Worm (Caenorhabditis elegans) whole organism, L4 larva: ENCODE data around the gene srh-20.
A peak's percentile ranks its signal among the peaks of the same experiment; 100 is the strongest.

Source experiments
- F10B5.3 ChIP-seq: sonication (generic microtip); optimal IDR thresholded peaks from 2 replicates; lab custom pipeline; 2016; ENCODE audit warnings: mild to moderate bottlenecking, missing genetic modification characterization, missing compliant biosample characterization
- F26F4.8 ChIP-seq: fragments of 200-800 bp; sonication (Bioruptor generic); conservative IDR thresholded peaks from 2 replicates; pipeline ENCODE4 v1.3.6; 2022; ENCODE audit warnings: missing genetic modification characterization, missing compliant biosample characterization
- F49E8.2 ChIP-seq: sonication (generic microtip); optimal IDR thresholded peaks from 2 replicates; lab custom pipeline; 2016; ENCODE audit warnings: missing compliant biosample characterization, mild to moderate bottlenecking, missing genetic modification characterization, borderline replicate concordance
- Y105C5A.15 ChIP-seq: fragments of 200-800 bp; sonication (Bioruptor generic); IDR thresholded peaks from 2 replicates; pipeline ENCODE4 v1.3.6; 2022; ENCODE audit warnings: missing genetic modification characterization, missing compliant biosample characterization
- Y48G9A.11 ChIP-seq: fragments of 200-800 bp; sonication (Bioruptor generic); IDR thresholded peaks from 2 replicates; pipeline ENCODE4 v1.3.6; 2022; ENCODE audit warnings: missing genetic modification reagents, missing genetic modification characterization, missing compliant biosample characterization
- ama-1 ChIP-seq: fragments of 150-350 bp; optimal IDR thresholded peaks from 2 replicates; lab custom pipeline; 2014; ENCODE audit warnings: inconsistent platforms, mixed read lengths
- attf-4 ChIP-seq: sonication (generic microtip); optimal IDR thresholded peaks from 3 replicates; lab custom pipeline; 2017; ENCODE audit warnings: missing biosample characterization, missing genetic modification characterization
- ceh-28 ChIP-seq: fragments of 150-350 bp; optimal IDR thresholded peaks from 2 replicates; lab custom pipeline; 2014; ENCODE audit warnings: missing biosample characterization, missing genetic modification reagents, missing genetic modification characterization
- ceh-44 ChIP-seq: fragments of 200-800 bp; sonication (Bioruptor generic); IDR thresholded peaks from 2 replicates; pipeline ENCODE4 v1.3.6; 2022; ENCODE audit warnings: missing genetic modification reagents, missing genetic modification characterization, missing compliant biosample characterization
- ceh-82 ChIP-seq: sonication (generic microtip); optimal IDR thresholded peaks from 2 replicates; lab custom pipeline; 2017; ENCODE audit warnings: missing biosample characterization, missing genetic modification characterization
- cey-2 ChIP-seq: sonication (generic microtip); optimal IDR thresholded peaks from 3 replicates; lab custom pipeline; 2017; ENCODE audit warnings: missing genetic modification characterization, mild to moderate bottlenecking, missing compliant biosample characterization, antibody characterized with exemption, borderline replicate concordance; ENCODE audit not compliant: insufficient read depth
- ctbp-1 ChIP-seq: fragments of 200-800 bp; sonication (Bioruptor generic); IDR thresholded peaks from 2 replicates; pipeline ENCODE4 v1.3.6; 2022; ENCODE audit warnings: missing genetic modification reagents, missing genetic modification characterization, missing compliant biosample characterization
- daf-12 ChIP-seq: fragments of 150-350 bp; optimal IDR thresholded peaks from 2 replicates; lab custom pipeline; 2014; ENCODE audit warnings: missing biosample characterization, missing genetic modification reagents, missing genetic modification characterization
- daf-16 ChIP-seq, 3 experiments: sonication (generic microtip); optimal IDR thresholded peaks; 2 replicates each; lab custom pipeline; 2016 to 2017; ENCODE audit warnings: missing genetic modification characterization in 3 of 3, missing genetic modification reagents in 3 of 3, mild to moderate bottlenecking in 2 of 3, missing compliant biosample characterization in 2 of 3, missing biosample characterization in 1 of 3, moderate library complexity in 1 of 3
- dmd-6 ChIP-seq: fragments of 200-800 bp; sonication (Bioruptor generic); IDR thresholded peaks from 2 replicates; pipeline ENCODE4 v1.3.6; 2022; ENCODE audit warnings: missing genetic modification reagents, missing genetic modification characterization, missing compliant biosample characterization
- dmd-8 ChIP-seq: fragments of 200-800 bp; sonication (Bioruptor generic); IDR thresholded peaks from 2 replicates; pipeline ENCODE4 v1.3.6; 2022; ENCODE audit warnings: missing genetic modification characterization, missing compliant biosample characterization
- dve-1 ChIP-seq: sonication (generic microtip); optimal IDR thresholded peaks from 2 replicates; lab custom pipeline; 2017; ENCODE audit warnings: antibody characterized with exemption, mild to moderate bottlenecking, missing genetic modification characterization, missing compliant biosample characterization; ENCODE audit not compliant: insufficient read depth
- egl-43 ChIP-seq: fragments of 200-800 bp; sonication (Bioruptor generic); IDR thresholded peaks from 2 replicates; pipeline ENCODE4 v1.3.6; 2022; ENCODE audit warnings: missing genetic modification reagents, missing genetic modification characterization, missing compliant biosample characterization
- fos-1 ChIP-seq: fragments of 150-350 bp; optimal IDR thresholded peaks from 2 replicates; lab custom pipeline; 2014; ENCODE audit warnings: missing biosample characterization, missing genetic modification characterization
- hlh-11 ChIP-seq: fragments of 200-800 bp; sonication (Bioruptor generic); optimal IDR thresholded peaks from 2 replicates; lab custom pipeline; 2018; ENCODE audit warnings: mild to moderate bottlenecking, missing genetic modification characterization, missing compliant biosample characterization
- hlh-30 ChIP-seq: sonication (generic microtip); optimal IDR thresholded peaks from 2 replicates; lab custom pipeline; 2017; ENCODE audit warnings: antibody characterized with exemption, mild to moderate bottlenecking, missing genetic modification characterization, missing compliant biosample characterization; ENCODE audit not compliant: insufficient read depth
- lin-13 ChIP-seq: fragments of 150-350 bp; optimal IDR thresholded peaks from 2 replicates; lab custom pipeline; 2014; ENCODE audit warnings: missing biosample characterization, missing genetic modification reagents, missing genetic modification characterization
- lin-29 ChIP-seq: fragments of 200-800 bp; sonication (Bioruptor generic); IDR thresholded peaks from 2 replicates; pipeline ENCODE4 v1.3.6; 2022; ENCODE audit warnings: missing genetic modification reagents, missing genetic modification characterization, missing compliant biosample characterization
- lin-38 ChIP-seq: fragments of 200-800 bp; sonication (Bioruptor generic); IDR thresholded peaks from 2 replicates; pipeline ENCODE4 v1.3.6; 2022; ENCODE audit warnings: missing genetic modification reagents, missing genetic modification characterization, missing compliant biosample characterization
- lir-3 ChIP-seq: sonication (generic microtip); optimal IDR thresholded peaks from 2 replicates; lab custom pipeline; 2016; ENCODE audit warnings: mild to moderate bottlenecking, missing genetic modification characterization, missing compliant biosample characterization
- madf-5 ChIP-seq, 2 experiments: fragments of 200-800 bp; sonication (Bioruptor generic); IDR thresholded peaks; 2 replicates each; pipeline ENCODE4 v1.3.6; 2022; ENCODE audit warnings: missing compliant biosample characterization in 2 of 2, missing genetic modification characterization in 2 of 2
- madf-9 ChIP-seq: fragments of 200-800 bp; sonication (Bioruptor generic); conservative IDR thresholded peaks from 2 replicates; pipeline ENCODE4 v1.3.6; 2022; ENCODE audit warnings: missing genetic modification reagents, missing genetic modification characterization, missing compliant biosample characterization
- mdt-29 ChIP-seq: fragments of 200-800 bp; sonication (Bioruptor generic); IDR thresholded peaks from 2 replicates; pipeline ENCODE4 v1.3.6; 2022; ENCODE audit warnings: missing genetic modification reagents, missing genetic modification characterization, missing compliant biosample characterization
- mes-2 ChIP-seq: sonication (generic microtip); optimal IDR thresholded peaks from 2 replicates; lab custom pipeline; 2016; ENCODE audit warnings: missing genotype, mild to moderate bottlenecking, missing genetic modification characterization, missing compliant biosample characterization; ENCODE audit not compliant: poor library complexity, severe bottlenecking
- mxl-3 ChIP-seq: fragments of 200-800 bp; sonication (Bioruptor generic); optimal IDR thresholded peaks from 2 replicates; lab custom pipeline; 2018; ENCODE audit warnings: mild to moderate bottlenecking, missing genetic modification characterization, missing compliant biosample characterization
- nhr-102 ChIP-seq: sonication (generic microtip); optimal IDR thresholded peaks from 2 replicates; lab custom pipeline; 2016; ENCODE audit warnings: mild to moderate bottlenecking, missing genetic modification characterization, moderate library complexity, missing compliant biosample characterization
- nhr-11 ChIP-seq: fragments of 150-350 bp; optimal IDR thresholded peaks from 2 replicates; lab custom pipeline; 2014; ENCODE audit warnings: missing biosample characterization, missing genetic modification characterization
- nhr-237 ChIP-seq: sonication (generic microtip); optimal IDR thresholded peaks from 2 replicates; lab custom pipeline; 2017; ENCODE audit warnings: missing biosample characterization, missing genetic modification characterization
- nhr-28 ChIP-seq: fragments of 150-350 bp; optimal IDR thresholded peaks from 2 replicates; lab custom pipeline; 2014; ENCODE audit warnings: missing biosample characterization, missing genetic modification characterization
- nhr-6 ChIP-seq: fragments of 150-350 bp; optimal IDR thresholded peaks from 2 replicates; lab custom pipeline; 2014; ENCODE audit warnings: missing biosample characterization, missing genetic modification characterization
- rbr-2 ChIP-seq: sonication (generic microtip); optimal IDR thresholded peaks from 2 replicates; lab custom pipeline; 2016; ENCODE audit warnings: missing genotype, missing genetic modification characterization, missing compliant biosample characterization
- set-16 ChIP-seq: fragments of 200-800 bp; sonication (Bioruptor generic); IDR thresholded peaks from 2 replicates; pipeline ENCODE4 v1.3.6; 2022; ENCODE audit warnings: missing genetic modification reagents, missing genetic modification characterization, missing compliant biosample characterization
- spr-1 ChIP-seq: sonication (generic microtip); optimal IDR thresholded peaks from 2 replicates; lab custom pipeline; 2016; ENCODE audit warnings: mild to moderate bottlenecking, missing genetic modification characterization, missing compliant biosample characterization
- unc-130 ChIP-seq: sonication (generic microtip); optimal IDR thresholded peaks from 2 replicates; lab custom pipeline; 2016; ENCODE audit warnings: missing genetic modification reagents, missing genetic modification characterization, missing compliant biosample characterization
- zip-2 ChIP-seq: fragments of 150-350 bp; optimal IDR thresholded peaks from 2 replicates; lab custom pipeline; 2014; ENCODE audit warnings: missing biosample characterization, missing genetic modification characterization
- ztf-11 ChIP-seq: fragments of 150-350 bp; optimal IDR thresholded peaks from 2 replicates; lab custom pipeline; 2014; ENCODE audit warnings: missing biosample characterization, missing genetic modification characterization
- ztf-7 ChIP-seq: fragments of 150-350 bp; optimal IDR thresholded peaks from 2 replicates; lab custom pipeline; 2014; ENCODE audit warnings: missing biosample characterization, missing genetic modification characterization

srh-20 gene

ce11 chrV:4962968-4963367 is 38.2 kb downstream of the srh-20 start, which contains the start of gene tam-1 (continued):
- TF ChIP-seq fos-1 (tag; lab: Kevin White, UChicago) (no peak), daf-12 (no peak), daf-16 (GFP tag; optimal IDR thresholded peaks at IDR 0.05; lab: Kevin White, UChicago) (no peak), daf-16 (tag; optimal IDR thresholded peaks at IDR 0.05; lab: Kevin White, UChicago) (no peak), lin-29 (no peak)

DNA sequence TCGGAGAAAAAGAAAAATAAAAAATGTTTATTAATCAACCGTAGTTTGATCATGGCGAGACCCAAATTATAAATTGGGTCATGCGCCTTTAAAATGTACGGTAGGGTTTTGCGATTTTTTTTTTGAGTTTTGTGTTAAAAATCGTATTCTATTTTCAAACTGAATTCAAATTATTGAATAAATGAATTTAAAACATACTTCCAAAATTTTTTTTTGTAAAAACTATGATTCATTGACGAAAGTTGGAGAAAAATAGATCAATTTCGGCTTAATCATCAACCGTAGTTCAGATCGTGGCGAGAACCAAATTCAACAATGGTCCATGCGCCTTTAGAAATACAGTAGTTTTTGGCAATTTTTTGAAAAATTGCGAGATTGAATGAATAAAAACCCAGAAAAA is 38.9 kb downstream of the srh-20 start:
- TF ChIP-seq nhr-237 (tag; lab: Kevin White, UChicago) (no peak), F49E8.2 (tag; lab: Kevin White, UChicago) (peak; percentile 76), madf-5 (GFP tag; IDR thresholded peaks at IDR 0.05; lab: Robert Waterston, UW) (no peak), lin-38 (GFP tag; lab: Robert Waterston, UW) (peak; percentile 36; the same call in 1 of the 2 replicates), ceh-28 (tag; lab: Kevin White, UChicago) (no peak), daf-12 (no peak)

- TF ChIP-seq nhr-28 (tag; lab: Kevin White, UChicago) (no peak), egl-43 (GFP tag; lab: Robert Waterston, UW) (peak; percentile 31; the same call in 1 of the 2 replicates), rbr-2 (peak; percentile 0), set-16 (peak; percentile 63), Y105C5A.15 (GFP tag; lab: Robert Waterston, UW) (no peak), ztf-7 (tag; lab: Kevin White, UChicago) (no peak), dmd-8 (GFP tag; lab: Robert Waterston, UW) (peak; percentile 49; the same call in 1 of the 2 replicates)
- TF ChIP-seq, all 104 proteins: peak for 4
Measured at ce11 chrV:4964020-4964635, 39.4 kb downstream of the srh-20 start.

DNA sequence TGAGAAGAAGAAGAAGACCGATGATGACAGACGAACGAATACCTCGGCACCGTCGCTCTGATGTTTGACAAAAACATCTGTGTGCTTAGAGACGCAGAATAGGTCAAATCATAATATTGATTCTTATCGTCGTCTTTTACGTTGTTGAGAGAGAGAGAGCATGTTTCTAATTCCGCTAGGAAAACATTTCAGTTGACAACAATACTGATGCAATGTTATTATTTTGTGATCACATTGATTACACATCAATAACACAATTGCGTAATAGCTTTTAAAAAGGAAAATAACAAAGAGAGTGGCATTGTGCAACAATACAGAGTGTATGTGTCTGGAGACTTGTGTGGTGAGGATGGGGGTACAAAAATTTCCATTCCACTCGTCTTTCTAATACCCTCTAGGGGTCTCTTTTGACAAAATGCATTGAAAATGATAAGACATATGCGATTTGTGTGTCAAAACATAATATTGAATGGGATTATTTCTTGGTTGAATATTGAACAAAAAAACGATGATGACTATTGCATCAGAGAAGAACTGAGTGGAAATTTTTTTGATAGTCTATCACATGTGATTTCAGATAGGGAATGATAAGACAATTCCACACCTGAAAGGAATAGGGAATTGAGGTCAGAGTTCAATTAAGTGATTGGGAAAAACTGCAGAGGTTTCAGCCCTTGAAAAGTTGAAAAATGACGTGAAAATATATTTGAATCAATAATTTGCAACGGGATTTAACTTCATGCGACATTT is 40.1 kb downstream of the srh-20 start:
- no peak for TF ChIP-seq attf-4 (tag; lab: Kevin White, UChicago)
- no peak for TF ChIP-seq rbr-2
- no peak for TF ChIP-seq madf-5 (GFP tag; IDR thresholded peaks at IDR 0.05; lab: Robert Waterston, UW)
- TF ChIP-seq hlh-11 (tag; lab: Kevin White, UChicago): peak; percentile 33
- no peak for TF ChIP-seq nhr-11 (tag; lab: Kevin White, UChicago)
- TF ChIP-seq ama-1: no peak
- TF ChIP-seq lin-13 (GFP tag; lab: Kevin White, UChicago): no peak
- no peak for TF ChIP-seq dve-1 (tag; lab: Kevin White, UChicago)
- no peak for TF ChIP-seq zip-2
- TF ChIP-seq hlh-30 (tag; lab: Kevin White, UChicago): no peak
- no peak for TF ChIP-seq ceh-28 (tag; lab: Kevin White, UChicago)
- no peak for TF ChIP-seq mdt-29 (GFP tag; lab: Robert Waterston, UW)
- no peak for TF ChIP-seq ceh-82 (tag; lab: Kevin White, UChicago)
- no peak for TF ChIP-seq unc-130 (GFP tag; lab: Kevin White, UChicago)
- no peak for TF ChIP-seq F10B5.3 (tag; lab: Kevin White, UChicago)
- TF ChIP-seq ctbp-1 (GFP tag; lab: Robert Waterston, UW): no peak
- TF ChIP-seq mxl-3: no peak
- TF ChIP-seq dmd-6 (GFP tag; lab: Robert Waterston, UW): peak; percentile 34; the same call in 1 of the 2 replicates
- TF ChIP-seq spr-1: no peak
- TF ChIP-seq ceh-44 (GFP tag; lab: Robert Waterston, UW): no peak
- TF ChIP-seq ztf-11 (tag; lab: Kevin White, UChicago): no peak
- peak; percentile 18 for TF ChIP-seq nhr-28 (tag; lab: Kevin White, UChicago)
- no peak for TF ChIP-seq lir-3
- TF ChIP-seq fos-1 (tag; lab: Kevin White, UChicago): no peak
- TF ChIP-seq daf-12: no peak
- peak; percentile 58 for TF ChIP-seq nhr-6
- TF ChIP-seq cey-2 (tag; lab: Kevin White, UChicago): peak; percentile 36
- TF ChIP-seq mes-2: peak; percentile 42
- no peak for TF ChIP-seq madf-9 (GFP tag; lab: Robert Waterston, UW)
- TF ChIP-seq nhr-102 (tag; lab: Kevin White, UChicago): no peak
- TF ChIP-seq Y48G9A.11 (GFP tag; lab: Robert Waterston, UW): no peak
- no peak for TF ChIP-seq F26F4.8 (GFP tag; lab: Robert Waterston, UW)
